Worm (Caenorhabditis elegans): ENCODE data around the gene Y65A5A.24.

Y65A5A.24 gene

DNA sequence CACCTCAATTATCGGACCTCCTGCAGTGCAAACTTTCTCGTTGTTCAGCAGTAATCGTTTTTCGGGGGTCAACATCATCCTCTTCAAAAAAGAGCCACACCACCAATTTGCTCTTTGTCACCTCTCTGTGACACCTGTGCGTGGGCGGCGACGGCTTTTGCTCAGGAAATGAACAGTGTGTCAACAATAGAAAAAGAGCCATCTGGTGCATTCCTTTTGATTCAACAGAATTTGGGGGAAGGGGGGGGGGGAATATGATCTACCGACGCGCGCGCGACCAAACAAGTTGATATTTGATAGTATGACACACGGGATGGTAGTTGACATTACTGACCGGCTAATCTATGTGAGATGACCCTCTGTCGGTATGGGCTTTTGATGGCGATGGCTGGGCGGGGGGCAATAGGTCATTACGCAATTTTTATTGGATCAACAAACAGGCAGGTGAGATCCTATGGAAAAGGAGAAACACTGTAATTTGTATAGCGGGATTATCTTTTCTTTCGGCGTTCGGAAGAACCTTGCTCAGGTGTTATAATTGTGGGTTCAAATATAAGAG lies 16.4 kb downstream of the Y65A5A.24 start (continued):
- TF ChIP-seq ahr-1 (tag; optimal IDR thresholded peaks at IDR 0.05), result no peak
- no peak for TF ChIP-seq eyg-1 (tag; optimal IDR thresholded peaks at IDR 0.05)
- TF ChIP-seq ceh-24 (tag; optimal IDR thresholded peaks at IDR 0.05), result no peak
- TF ChIP-seq hlh-13 (GFP tag; optimal IDR thresholded peaks at IDR 0.05), result no peak
- TF ChIP-seq ref-2 (tag; optimal IDR thresholded peaks at IDR 0.05), result peak; percentile 45
- no peak for TF ChIP-seq elt-4 (tag; optimal IDR thresholded peaks at IDR 0.05)
- peak; percentile 20 for TF ChIP-seq ceh-31 (tag; optimal IDR thresholded peaks at IDR 0.05)
- no peak for TF ChIP-seq ceh-18 (tag; optimal IDR thresholded peaks at IDR 0.05)

DNA sequence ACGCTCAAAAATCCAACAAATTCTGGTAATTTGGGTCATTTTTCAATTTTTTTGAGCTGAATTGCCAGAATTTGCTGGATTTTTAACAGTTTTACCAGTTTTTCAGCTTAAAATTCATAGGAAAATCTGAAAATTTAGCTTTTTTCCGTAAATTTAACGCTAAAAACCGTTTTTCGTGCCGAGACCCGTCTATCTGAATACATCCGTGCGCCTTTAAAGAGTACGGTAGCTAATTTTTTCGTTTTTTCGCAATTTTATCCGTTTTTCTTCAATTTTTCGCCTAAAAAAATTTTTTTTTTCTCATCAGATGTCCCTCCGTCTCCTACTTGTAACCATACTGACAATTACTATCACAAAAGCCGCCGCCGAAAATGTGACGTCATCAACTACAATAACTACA lies 17.9 kb downstream of the Y65A5A.24 start, which contains the start of gene Y65A5A.2:
TSS of gene Y65A5A.2 (plus strand) at position 308 of the 400 bp plus-strand sequence.
- no peak for TF ChIP-seq ceh-48 (tag; optimal IDR thresholded peaks at IDR 0.05)
- TF ChIP-seq nfya-1 (tag; optimal IDR thresholded peaks at IDR 0.05), result no peak
- no peak for TF ChIP-seq pqm-1 (tag; optimal IDR thresholded peaks at IDR 0.05)
- no peak for TF ChIP-seq tbx-2 (tag; optimal IDR thresholded peaks at IDR 0.05)
- no peak for TF ChIP-seq madf-2 (tag; optimal IDR thresholded peaks at IDR 0.05)
- no peak for TF ChIP-seq pag-3 (tag; optimal IDR thresholded peaks at IDR 0.05; ENCODE audit: borderline replicate concordance)
- TF ChIP-seq unc-42 (tag; optimal IDR thresholded peaks at IDR 0.05), result no peak
- no peak for TF ChIP-seq mec-3 (tag; optimal IDR thresholded peaks at IDR 0.05; ENCODE audit: borderline replicate concordance)
- no peak for TF ChIP-seq ref-2 (tag; optimal IDR thresholded peaks at IDR 0.05)
- TF ChIP-seq ceh-31 (tag; optimal IDR thresholded peaks at IDR 0.05), result no peak
- TF ChIP-seq zip-5 (tag; optimal IDR thresholded peaks at IDR 0.05), result no peak
- TF ChIP-seq K02D7.2 (tag; optimal IDR thresholded peaks at IDR 0.05), result no peak
- TF ChIP-seq fax-1 (tag; optimal IDR thresholded peaks at IDR 0.05), result no peak
- no peak for TF ChIP-seq che-1 (tag; optimal IDR thresholded peaks at IDR 0.05)
- TF ChIP-seq ets-4 (tag; optimal IDR thresholded peaks at IDR 0.05), result no peak
- no peak for TF ChIP-seq ttx-3 (tag; optimal IDR thresholded peaks at IDR 0.05)
- TF ChIP-seq F13H6.1 (tag; optimal IDR thresholded peaks at IDR 0.05), result no peak
- TF ChIP-seq ahr-1 (tag; optimal IDR thresholded peaks at IDR 0.05), result no peak
- TF ChIP-seq ceh-24 (tag; optimal IDR thresholded peaks at IDR 0.05), result no peak
- no peak for TF ChIP-seq nhr-232 (tag; optimal IDR thresholded peaks at IDR 0.05)

DNA sequence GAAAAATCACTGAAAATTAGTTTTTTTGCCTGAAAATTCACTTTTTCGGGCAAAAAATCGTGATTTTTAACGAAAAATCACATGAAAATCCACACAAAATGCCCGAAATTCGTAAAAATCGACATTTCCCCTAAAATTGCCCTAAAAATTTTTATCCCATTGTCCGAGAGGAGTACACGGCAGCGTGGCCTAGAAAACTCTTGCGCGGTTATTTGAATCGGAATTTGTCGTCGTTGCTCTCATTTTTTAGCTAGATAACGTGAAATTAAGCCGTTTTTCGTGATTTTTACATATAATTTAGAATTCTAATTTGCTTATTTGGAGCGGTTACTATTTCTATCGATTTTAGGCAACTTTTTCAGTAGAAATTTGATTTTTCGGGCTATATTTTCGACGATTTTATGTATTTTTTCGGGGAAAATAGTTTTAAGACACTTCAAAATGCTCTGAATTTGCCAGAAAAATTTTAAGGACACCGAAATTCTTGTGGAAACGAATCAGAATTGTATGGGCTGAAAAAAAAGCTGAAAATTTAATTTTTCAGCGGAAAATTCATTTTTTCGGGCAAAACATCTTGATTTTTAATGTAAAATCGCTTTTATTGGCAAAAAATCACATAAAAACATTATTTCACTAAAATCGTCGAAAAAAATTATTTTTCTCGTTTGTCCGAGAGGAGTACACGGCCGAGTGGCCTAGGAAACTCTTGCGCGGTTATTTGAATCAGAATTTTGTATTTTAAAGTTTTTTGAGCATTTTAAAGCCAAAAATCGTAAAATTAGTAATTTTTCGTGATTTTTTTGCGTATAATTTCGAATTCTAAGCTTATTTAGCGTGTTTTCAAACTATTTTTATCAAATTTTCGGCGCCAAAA lies 21.6 kb downstream of the Y65A5A.24 start:
- peak; percentile 78 for TF ChIP-seq mec-3 (tag; optimal IDR thresholded peaks at IDR 0.05; ENCODE audit: borderline replicate concordance)
- peak; percentile 57 for TF ChIP-seq hlh-15 (tag; optimal IDR thresholded peaks at IDR 0.05)
- peak; percentile 8 for TF ChIP-seq madf-2 (tag; optimal IDR thresholded peaks at IDR 0.05)
- no peak for TF ChIP-seq ama-1 (optimal IDR thresholded peaks at IDR 0.05)
- TF ChIP-seq pros-1 (tag; optimal IDR thresholded peaks at IDR 0.05), result no peak
- no peak for TF ChIP-seq gmeb-2 (tag; optimal IDR thresholded peaks at IDR 0.05)
- TF ChIP-seq ahr-1 (tag; optimal IDR thresholded peaks at IDR 0.05), result peak; percentile 52
- TF ChIP-seq ets-4 (tag; optimal IDR thresholded peaks at IDR 0.05), result peak; percentile 92
- TF ChIP-seq unc-3 (GFP tag; conservative IDR thresholded peaks at IDR 0.05), result peak; percentile 50; the same call in 1 of the 2 replicates
- TF ChIP-seq unc-3 (tag; optimal IDR thresholded peaks at IDR 0.05), result peak; percentile 69
- TF ChIP-seq ref-2 (tag; optimal IDR thresholded peaks at IDR 0.05), result peak; percentile 61
- TF ChIP-seq pag-3 (tag; optimal IDR thresholded peaks at IDR 0.05; ENCODE audit: borderline replicate concordance), result no peak
- peak; percentile 45 for TF ChIP-seq unc-42 (tag; optimal IDR thresholded peaks at IDR 0.05)
- TF ChIP-seq pqm-1 (tag; optimal IDR thresholded peaks at IDR 0.05), result peak; percentile 41
- peak; percentile 37 for TF ChIP-seq elt-2 (tag; optimal IDR thresholded peaks at IDR 0.05)
- TF ChIP-seq C08G9.2 (tag; optimal IDR thresholded peaks at IDR 0.05), result peak; percentile 98
- no peak for TF ChIP-seq ceh-30 (tag; optimal IDR thresholded peaks at IDR 0.05)
- peak; percentile 94 for TF ChIP-seq ceh-31 (tag; optimal IDR thresholded peaks at IDR 0.05)
- TF ChIP-seq tbx-2 (tag; optimal IDR thresholded peaks at IDR 0.05), result peak; percentile 78
- TF ChIP-seq ztf-16 (tag; optimal IDR thresholded peaks at IDR 0.05), result peak; percentile 51
- peak; percentile 48 for TF ChIP-seq F13H6.1 (tag; optimal IDR thresholded peaks at IDR 0.05)
- TF ChIP-seq fkh-6 (tag; optimal IDR thresholded peaks at IDR 0.05), result peak; percentile 31
- no peak for TF ChIP-seq nfya-1 (tag; optimal IDR thresholded peaks at IDR 0.05)
- TF ChIP-seq tbx-7 (tag; optimal IDR thresholded peaks at IDR 0.05), result peak; percentile 90
- TF ChIP-seq rnt-1 (tag; optimal IDR thresholded peaks at IDR 0.05), result peak; percentile 82
- peak; percentile 86 for TF ChIP-seq ceh-2 (tag; optimal IDR thresholded peaks at IDR 0.05)
- no peak for TF ChIP-seq hlh-30 (tag; optimal IDR thresholded peaks at IDR 0.05; ENCODE audit: insufficient read depth)
- peak; percentile 69 for TF ChIP-seq eyg-1 (tag; optimal IDR thresholded peaks at IDR 0.05)
- peak; percentile 71 for TF ChIP-seq zip-5 (tag; optimal IDR thresholded peaks at IDR 0.05)
- TF ChIP-seq ceh-34 (tag; optimal IDR thresholded peaks at IDR 0.05), result peak; percentile 5
- TF ChIP-seq unc-55 (GFP tag; optimal IDR thresholded peaks at IDR 0.05), result no peak
- TF ChIP-seq K02D7.2 (tag; optimal IDR thresholded peaks at IDR 0.05), result peak; percentile 19
- peak; percentile 44 for TF ChIP-seq hlh-6 (tag; optimal IDR thresholded peaks at IDR 0.05)
- TF ChIP-seq lim-6 (tag; optimal IDR thresholded peaks at IDR 0.05), result peak; percentile 63
- no peak for TF ChIP-seq nhr-232 (tag; optimal IDR thresholded peaks at IDR 0.05)
- TF ChIP-seq fax-1 (tag; optimal IDR thresholded peaks at IDR 0.05), result peak; percentile 75
- TF ChIP-seq odd-2 (tag; optimal IDR thresholded peaks at IDR 0.05), result no peak

Measured in whole organism, late embryonic.